Worm (Caenorhabditis elegans) whole organism, late embryonic: ENCODE measurements around the gene F52C6.3.

Source experiments
- F13H6.1 ChIP-seq: sonication (generic microtip); optimal IDR thresholded peaks from 2 replicates; lab custom pipeline; 2016; ENCODE audit warnings: missing genetic modification characterization, missing compliant biosample characterization
- K02D7.2 ChIP-seq: sonication (generic microtip); optimal IDR thresholded peaks from 2 replicates; lab custom pipeline; 2017; ENCODE audit warnings: mild to moderate bottlenecking, missing genetic modification characterization, missing compliant biosample characterization
- T23F11.4 ChIP-seq: fragments of 200-800 bp; sonication (Bioruptor generic); optimal IDR thresholded peaks from 2 replicates; lab custom pipeline; 2018; ENCODE audit warnings: mild to moderate bottlenecking, missing genetic modification characterization, missing compliant biosample characterization
- ama-1 ChIP-seq: fragments of 150-350 bp; optimal IDR thresholded peaks from 2 replicates; lab custom pipeline; 2014
- ceh-14 ChIP-seq: sonication (generic microtip); optimal IDR thresholded peaks from 2 replicates; lab custom pipeline; 2016; ENCODE audit warnings: missing genotype, missing genetic modification characterization, missing compliant biosample characterization
- ceh-2 ChIP-seq: sonication (generic microtip); optimal IDR thresholded peaks from 2 replicates; lab custom pipeline; 2016; ENCODE audit warnings: missing genotype, missing genetic modification characterization, missing compliant biosample characterization
- ceh-22 ChIP-seq: sonication (generic microtip); optimal IDR thresholded peaks from 2 replicates; lab custom pipeline; 2017; ENCODE audit warnings: missing biosample characterization, missing genetic modification characterization
- ceh-24 ChIP-seq: sonication (generic microtip); optimal IDR thresholded peaks from 2 replicates; lab custom pipeline; 2016; ENCODE audit warnings: mild to moderate bottlenecking, missing genetic modification characterization, missing compliant biosample characterization
- ceh-30 ChIP-seq: fragments of 150-350 bp; optimal IDR thresholded peaks from 2 replicates; lab custom pipeline; 2014; ENCODE audit warnings: missing biosample characterization, missing genetic modification characterization
- ceh-34 ChIP-seq: sonication (generic microtip); optimal IDR thresholded peaks from 2 replicates; lab custom pipeline; 2016; ENCODE audit warnings: mild to moderate bottlenecking, missing genetic modification characterization, missing compliant biosample characterization
- che-1 ChIP-seq: sonication (generic microtip); optimal IDR thresholded peaks from 2 replicates; lab custom pipeline; 2016; ENCODE audit warnings: mild to moderate bottlenecking, missing genetic modification characterization, missing compliant biosample characterization
- dmd-4 ChIP-seq: sonication (generic microtip); optimal IDR thresholded peaks from 2 replicates; lab custom pipeline; 2016; ENCODE audit warnings: borderline replicate concordance, missing genetic modification characterization, missing compliant biosample characterization
- elt-2 ChIP-seq: sonication (generic microtip); optimal IDR thresholded peaks from 2 replicates; lab custom pipeline; 2016; ENCODE audit warnings: missing genetic modification reagents, missing genetic modification characterization, missing compliant biosample characterization
- ets-4 ChIP-seq: sonication (generic microtip); optimal IDR thresholded peaks from 2 replicates; lab custom pipeline; 2016; ENCODE audit warnings: missing genetic modification characterization, missing compliant biosample characterization
- fax-1 ChIP-seq: sonication (generic microtip); optimal IDR thresholded peaks from 2 replicates; lab custom pipeline; 2016; ENCODE audit warnings: missing genotype, missing genetic modification characterization, missing compliant biosample characterization
- fkh-10 ChIP-seq: fragments of 150-350 bp; optimal IDR thresholded peaks from 2 replicates; lab custom pipeline; 2014; ENCODE audit warnings: missing biosample characterization, missing genetic modification reagents, missing genetic modification characterization
- hlh-6 ChIP-seq: sonication (generic microtip); optimal IDR thresholded peaks from 2 replicates; lab custom pipeline; 2016; ENCODE audit warnings: missing genotype, missing genetic modification characterization, missing compliant biosample characterization
- mec-3 ChIP-seq: sonication (generic microtip); optimal IDR thresholded peaks from 2 replicates; lab custom pipeline; 2016; ENCODE audit warnings: borderline replicate concordance, missing genetic modification characterization, missing compliant biosample characterization
- nhr-232 ChIP-seq: sonication (generic microtip); optimal IDR thresholded peaks from 2 replicates; lab custom pipeline; 2016; ENCODE audit warnings: missing genetic modification characterization, missing compliant biosample characterization
- pat-9 ChIP-seq: fragments of 200-800 bp; sonication (Bioruptor generic); optimal IDR thresholded peaks from 2 replicates; lab custom pipeline; 2018; ENCODE audit warnings: mild to moderate bottlenecking, missing genetic modification characterization, moderate library complexity, missing compliant biosample characterization
- pax-1 ChIP-seq: fragments of 150-350 bp; optimal IDR thresholded peaks from 2 replicates; lab custom pipeline; 2014; ENCODE audit warnings: missing biosample characterization, missing genetic modification characterization
- pha-2 ChIP-seq: sonication (generic microtip); optimal IDR thresholded peaks from 2 replicates; lab custom pipeline; 2017; ENCODE audit warnings: mild to moderate bottlenecking, missing genetic modification characterization, missing compliant biosample characterization
- pros-1 ChIP-seq: fragments of 150-350 bp; optimal IDR thresholded peaks from 2 replicates; lab custom pipeline; 2014; ENCODE audit warnings: missing biosample characterization, missing genetic modification reagents, missing genetic modification characterization
- ref-2 ChIP-seq: sonication (generic microtip); optimal IDR thresholded peaks from 2 replicates; lab custom pipeline; 2016; ENCODE audit warnings: missing genetic modification characterization, missing compliant biosample characterization
- rnt-1 ChIP-seq: sonication (generic microtip); optimal IDR thresholded peaks from 2 replicates; lab custom pipeline; 2016; ENCODE audit warnings: missing genetic modification characterization, missing compliant biosample characterization
- sdc-2 ChIP-seq: sonication (generic microtip); optimal IDR thresholded peaks from 2 replicates; lab custom pipeline; 2016; ENCODE audit warnings: missing genotype, missing genetic modification characterization, missing compliant biosample characterization
- sox-2 ChIP-seq: fragments of 200-800 bp; sonication (Bioruptor generic); IDR thresholded peaks from 2 replicates; pipeline ENCODE4 v1.3.6; 2022; ENCODE audit warnings: missing genetic modification reagents, missing genetic modification characterization, missing compliant biosample characterization
- sox-4 ChIP-seq: sonication (generic microtip); optimal IDR thresholded peaks from 2 replicates; lab custom pipeline; 2017; ENCODE audit warnings: mild to moderate bottlenecking, missing genetic modification characterization, inconsistent platforms, missing compliant biosample characterization
- tbx-7 ChIP-seq: sonication (generic microtip); optimal IDR thresholded peaks from 2 replicates; lab custom pipeline; 2016; ENCODE audit warnings: missing genotype, missing genetic modification characterization, missing compliant biosample characterization
- ttx-3 ChIP-seq: sonication (generic microtip); optimal IDR thresholded peaks from 2 replicates; lab custom pipeline; 2016; ENCODE audit warnings: missing genetic modification reagents, missing genetic modification characterization, missing compliant biosample characterization
- unc-3 ChIP-seq, 2 experiments: fragments of 200-800 bp in 1 of 2; sonication (Bioruptor generic) in 1 of 2; sonication (generic microtip) in 1 of 2; conservative IDR thresholded peaks in 1 of 2; optimal IDR thresholded peaks in 1 of 2; 2 replicates each; pipeline versions ENCODE4 v1.3.6 to Lab custom; 2016 to 2022; ENCODE audit warnings: missing compliant biosample characterization in 2 of 2, missing genetic modification characterization in 2 of 2, missing genetic modification reagents in 1 of 2
- unc-42 ChIP-seq: sonication (generic microtip); optimal IDR thresholded peaks from 2 replicates; lab custom pipeline; 2016; ENCODE audit warnings: missing genotype, missing genetic modification characterization, missing compliant biosample characterization
- unc-55 ChIP-seq: sonication (generic microtip); optimal IDR thresholded peaks from 2 replicates; lab custom pipeline; 2017; ENCODE audit warnings: missing biosample characterization, missing genetic modification reagents, missing genetic modification characterization

Gene F52C6.3

DNA sequence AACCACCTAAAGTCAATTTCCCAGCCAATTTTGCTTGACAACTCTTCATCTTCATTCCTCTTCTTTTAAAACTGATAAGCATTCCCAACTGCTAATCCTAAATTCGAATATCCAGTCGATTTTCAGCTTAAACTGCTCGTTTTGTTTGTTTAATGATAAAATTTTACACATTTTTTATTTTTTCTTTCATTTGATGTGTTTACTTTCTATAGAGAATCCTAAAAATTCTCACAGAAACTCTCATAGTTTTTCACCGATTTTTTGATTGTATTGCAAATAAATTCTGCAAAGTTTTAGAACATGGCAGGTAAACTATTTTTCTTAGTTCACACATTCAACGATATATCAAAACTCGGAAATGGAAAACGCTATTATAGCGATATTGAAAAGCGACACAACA lies 28.8 kb upstream of the F52C6.3 start, which contains the start of gene math-25:
TSS of gene math-25 (plus strand) at position 301 of the 400 bp plus-strand sequence.
- no peak for TF ChIP-seq fax-1 (tag; lab: Kevin White, UChicago)

DNA sequence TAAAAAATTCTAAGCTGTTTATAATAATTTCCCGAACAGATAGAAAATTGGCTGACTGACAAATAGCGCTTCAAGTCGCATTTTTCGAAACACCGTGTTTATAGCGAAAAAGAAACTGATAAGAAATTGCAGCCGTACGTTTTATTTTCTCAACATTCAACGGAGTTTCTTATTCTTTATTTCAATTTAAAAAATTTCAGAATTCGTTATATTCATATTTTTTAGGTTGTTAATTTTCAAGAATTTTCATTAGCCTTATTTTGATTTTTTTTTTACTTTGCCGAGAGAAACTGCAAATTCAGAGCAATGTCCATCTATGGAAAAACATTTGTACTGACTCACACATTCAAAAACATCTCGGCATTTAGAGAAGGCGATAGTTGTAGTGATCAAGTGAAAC lies 26.6 kb upstream of the F52C6.3 start, which contains the start of gene C46F9.6:
TSS of gene C46F9.6 (plus strand) at position 301 of the 400 bp plus-strand sequence.
- TF ChIP-seq pax-1 (no peak), pat-9 (tag; lab: Kevin White, UChicago) (no peak), unc-42 (no peak), mec-3 (tag; lab: Kevin White, UChicago) (no peak), ceh-24 (tag; lab: Kevin White, UChicago) (no peak), F13H6.1 (no peak), fkh-10 (no peak), ceh-2 (tag; lab: Kevin White, UChicago) (no peak), pros-1 (tag; lab: Kevin White, UChicago) (no peak), dmd-4 (tag; lab: Kevin White, UChicago) (no peak), elt-2 (tag; lab: Kevin White, UChicago) (no peak), hlh-6 (tag; lab: Kevin White, UChicago) (no peak), ets-4 (tag; lab: Kevin White, UChicago) (no peak), ama-1 (lab: Kevin White, UChicago) (no peak)

DNA sequence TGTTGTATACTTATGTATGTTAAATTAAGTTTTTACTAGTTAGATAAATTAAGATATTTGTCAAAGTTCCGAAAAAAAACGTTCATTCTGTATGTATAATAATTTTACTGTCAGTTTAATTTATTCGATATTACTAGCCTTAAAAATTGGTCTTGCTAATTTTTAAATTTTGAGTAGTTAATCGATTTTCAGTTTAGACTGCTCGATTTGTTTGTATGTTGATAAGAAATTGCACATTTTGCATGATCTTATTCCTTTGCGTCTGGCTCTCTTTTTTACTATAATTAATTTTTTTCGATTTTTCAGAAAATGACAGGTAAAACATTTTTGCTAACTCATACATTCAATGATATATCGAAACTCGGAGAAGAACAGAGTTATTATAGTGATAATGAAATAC lies 24.6 kb upstream of the F52C6.3 start, which contains the start of gene math-24:
TSS of gene math-24 (plus strand) at position 301 of the 400 bp plus-strand sequence.
- no peak for TF ChIP-seq ceh-14

DNA sequence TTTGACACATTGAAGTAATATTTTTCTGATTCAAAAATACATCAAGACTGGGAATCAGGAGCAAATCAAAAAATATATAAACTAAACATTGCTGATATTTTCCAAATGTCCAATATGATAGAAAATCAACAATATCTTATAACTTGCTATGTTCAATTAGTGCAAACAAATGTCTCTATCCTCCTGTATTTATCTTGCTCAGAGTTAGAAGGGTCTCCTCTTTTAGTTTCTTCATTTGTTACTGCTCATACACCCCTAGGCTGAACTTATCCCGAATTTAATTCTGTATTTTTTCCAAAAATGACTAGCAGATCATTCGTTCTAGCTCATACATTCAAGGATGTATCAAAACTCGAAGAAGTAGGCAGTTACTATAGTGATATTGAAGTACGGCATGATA lies 22.6 kb upstream of the F52C6.3 start, which contains the start of gene math-23:
TSS of gene math-23 (plus strand) at position 301 of the 400 bp plus-strand sequence.
- TF ChIP-seq ceh-30 (tag; lab: Kevin White, UChicago), result no peak
- no peak for TF ChIP-seq pat-9 (tag; lab: Kevin White, UChicago)
- no peak for TF ChIP-seq T23F11.4 (GFP tag; lab: Kevin White, UChicago)
- TF ChIP-seq, all 69 proteins: peak for 0

DNA sequence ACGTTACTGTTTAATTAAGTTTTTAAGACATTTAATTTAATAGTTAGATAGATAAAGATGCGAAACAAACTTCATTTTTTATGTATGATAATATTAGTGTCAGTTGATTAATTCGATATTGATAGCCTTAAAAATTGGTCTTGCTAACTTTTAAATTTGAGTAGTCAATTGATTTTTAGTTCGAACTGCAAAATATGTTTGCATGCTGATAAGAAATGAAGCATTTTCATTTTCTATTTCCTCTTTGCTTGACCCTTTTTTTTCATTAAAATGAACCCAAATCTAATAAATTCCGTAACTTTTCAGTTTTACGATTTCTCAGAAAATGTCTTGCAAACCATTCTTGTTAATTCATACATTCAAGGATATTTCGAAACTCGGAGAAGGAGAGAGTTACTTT lies 19.5 kb upstream of the F52C6.3 start, which contains the start of gene math-22:
TSS of gene math-22 (plus strand) at position 301 of the 400 bp plus-strand sequence.
- no peak for TF ChIP-seq unc-3 (GFP tag; conservative IDR thresholded peaks at IDR 0.05; lab: Robert Waterston, UW)
- no peak for TF ChIP-seq unc-3 (tag; optimal IDR thresholded peaks at IDR 0.05; lab: Kevin White, UChicago)
- TF ChIP-seq pha-2 (tag; lab: Kevin White, UChicago), result no peak
- no peak for TF ChIP-seq ceh-34 (tag; lab: Kevin White, UChicago)
- no peak for TF ChIP-seq sdc-2 (tag; lab: Kevin White, UChicago)
- no peak for TF ChIP-seq rnt-1 (tag; lab: Kevin White, UChicago)
- no peak for TF ChIP-seq nhr-232 (tag; lab: Kevin White, UChicago)
- TF ChIP-seq K02D7.2 (tag; lab: Kevin White, UChicago), result no peak
- no peak for TF ChIP-seq elt-2 (tag; lab: Kevin White, UChicago)
- no peak for TF ChIP-seq tbx-7
- TF ChIP-seq sox-2 (GFP tag; lab: Robert Waterston, UW), result no peak
- TF ChIP-seq ceh-22 (tag; lab: Kevin White, UChicago), result no peak
- no peak for TF ChIP-seq che-1 (tag; lab: Kevin White, UChicago)
- TF ChIP-seq ttx-3, result no peak
- no peak for TF ChIP-seq sox-4 (tag; lab: Kevin White, UChicago)
- TF ChIP-seq fax-1 (tag; lab: Kevin White, UChicago), result no peak
- no peak for TF ChIP-seq unc-55
- no peak for TF ChIP-seq ref-2 (tag; lab: Kevin White, UChicago)
- TF ChIP-seq T23F11.4 (GFP tag; lab: Kevin White, UChicago), result no peak
